Fruit fly (Drosophila melanogaster): ENCODE data around the gene Lint-O.

The Lint-O gene

DNA sequence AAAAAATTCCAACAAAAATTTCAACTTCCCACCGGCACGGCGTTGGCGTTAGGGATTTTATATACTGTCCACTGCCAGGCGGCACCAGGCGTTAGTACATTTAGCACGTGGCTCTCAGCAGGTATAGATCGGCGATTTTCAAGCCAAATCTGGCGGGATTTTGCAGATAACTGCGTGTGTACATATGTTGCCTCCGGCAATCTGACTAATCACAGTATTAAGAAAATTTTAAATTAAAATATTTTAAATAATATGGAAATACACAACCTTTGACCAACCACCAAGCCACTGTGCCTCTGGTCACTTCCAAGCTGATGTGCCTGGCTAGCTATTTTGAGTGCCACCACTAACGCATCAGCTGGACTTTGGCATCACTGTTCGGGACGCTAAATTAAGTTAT is 33.6 kb downstream of the Lint-O start, which contains the start of the genes ttm50 and CG2712 (continued):
- no peak for TF ChIP-seq D19B (GFP tag; optimal IDR thresholded peaks at IDR 0.05)
- peak; percentile 48 for TF ChIP-seq CG33557 (GFP tag; optimal IDR thresholded peaks at IDR 0.05)
- TF ChIP-seq Opbp (GFP tag; IDR thresholded peaks at IDR 0.05; ENCODE audit: partially characterized antibody) = no peak
- peak; percentile 58; the same call in 1 of the 2 replicates for TF ChIP-seq sob (GFP tag; IDR thresholded peaks at IDR 0.05)
- no peak for TF ChIP-seq CG10462 (GFP tag; optimal IDR thresholded peaks at IDR 0.05)
- TF ChIP-seq gce (GFP tag; IDR thresholded peaks at IDR 0.05) = no peak
- peak; percentile 54 for TF ChIP-seq Hr3 (GFP tag; optimal IDR thresholded peaks at IDR 0.05)
- no peak for TF ChIP-seq TFAM (GFP tag; optimal IDR thresholded peaks at IDR 0.05)
- no peak; the same call in 1 of the 2 replicates for TF ChIP-seq CG10366 (GFP tag; IDR thresholded peaks at IDR 0.05)
- TF ChIP-seq HHEX (GFP tag; optimal IDR thresholded peaks at IDR 0.05) = peak; percentile 22
- peak; percentile 49 for TF ChIP-seq az2 (GFP tag; optimal IDR thresholded peaks at IDR 0.05)
- no peak for TF ChIP-seq rib (GFP tag; IDR thresholded peaks at IDR 0.05)
- TF ChIP-seq CG1832 (GFP tag; optimal IDR thresholded peaks at IDR 0.05) = no peak
- peak; percentile 45 for TF ChIP-seq cato (GFP tag; optimal IDR thresholded peaks at IDR 0.05; ENCODE audit: borderline replicate concordance)
- TF ChIP-seq Dbx (GFP tag; IDR thresholded peaks at IDR 0.05) = 0 out of 3 replicates have a peak, but pooled peaks have one; percentile 47
- no peak for TF ChIP-seq CG17385 (GFP tag; optimal IDR thresholded peaks at IDR 0.05)
- TF ChIP-seq Meics (GFP tag; optimal IDR thresholded peaks at IDR 0.05) = peak; percentile 68
- no peak for TF ChIP-seq D19A (tag; optimal IDR thresholded peaks at IDR 0.05)
- TF ChIP-seq CG18476 (GFP tag; optimal IDR thresholded peaks at IDR 0.05) = peak; percentile 35
- TF ChIP-seq Gug (GFP tag; IDR thresholded peaks at IDR 0.05) = peak; percentile 30; the same call in 1 of the 4 replicates
- TF ChIP-seq eve (GFP tag; optimal IDR thresholded peaks at IDR 0.05) = no peak
- TF ChIP-seq aop (GFP tag; IDR thresholded peaks at IDR 0.05) = no peak
- TF ChIP-seq Ssrp (tag; optimal IDR thresholded peaks at IDR 0.05) = peak; percentile 54
- no peak for TF ChIP-seq tap (tag; optimal IDR thresholded peaks at IDR 0.05)
- TF ChIP-seq H15 (GFP tag; IDR thresholded peaks at IDR 0.05) = no peak
- TF ChIP-seq Kr (GFP tag; optimal IDR thresholded peaks at IDR 0.05) = no peak
- TF ChIP-seq gro (GFP tag; optimal IDR thresholded peaks at IDR 0.05) = no peak
- TF ChIP-seq Hand (GFP tag; optimal IDR thresholded peaks at IDR 0.05) = no peak
- TF ChIP-seq toy (GFP tag; IDR thresholded peaks at IDR 0.05) = no peak
- peak; percentile 27 for TF ChIP-seq fd3F (GFP tag; optimal IDR thresholded peaks at IDR 0.05)
- TF ChIP-seq E2f2 (GFP tag; IDR thresholded peaks at IDR 0.05) = no peak
- peak; percentile 25; the same call in 1 of the 2 replicates for TF ChIP-seq esg (GFP tag; conservative IDR thresholded peaks at IDR 0.05)
- peak; percentile 42; the same call in 1 of the 2 replicates for TF ChIP-seq Scr (GFP tag; IDR thresholded peaks at IDR 0.05; ENCODE audit: partially characterized antibody)
- peak; percentile 53; the same call in 1 of the 3 replicates for TF ChIP-seq Mrtf (GFP tag; IDR thresholded peaks at IDR 0.05)
- TF ChIP-seq CG8924 (tag; optimal IDR thresholded peaks at IDR 0.05) = peak; percentile 74
- no peak for TF ChIP-seq Sox100B (GFP tag; optimal IDR thresholded peaks at IDR 0.05)
- TF ChIP-seq Xrp1 (GFP tag; IDR thresholded peaks at IDR 0.05) = peak; percentile 41; the same call in 1 of the 2 replicates
- TF ChIP-seq trem (tag; optimal IDR thresholded peaks at IDR 0.05) = peak; percentile 67
- TF ChIP-seq Dip2 (GFP tag; IDR thresholded peaks at IDR 0.05) = no peak
- TF ChIP-seq pb (GFP tag; optimal IDR thresholded peaks at IDR 0.05) = no peak
- TF ChIP-seq usp (GFP tag; optimal IDR thresholded peaks at IDR 0.05) = no peak
- peak; percentile 12 for TF ChIP-seq Dp (GFP tag; optimal IDR thresholded peaks at IDR 0.05)
- 0 out of 2 replicates have a peak, but pooled peaks have one; percentile 25 for TF ChIP-seq Adf1 (GFP tag; IDR thresholded peaks at IDR 0.05)
- peak; percentile 70 for TF ChIP-seq CG9727 (GFP tag; optimal IDR thresholded peaks at IDR 0.05)
- no peak for TF ChIP-seq Eip74EF (GFP tag; optimal IDR thresholded peaks at IDR 0.05)
- peak in 1 of 2 experiments; percentile 39 for TF ChIP-seq bsh (GFP tag; optimal IDR thresholded peaks at IDR 0.05)
- TF ChIP-seq shn (GFP tag; optimal IDR thresholded peaks at IDR 0.05) = no peak
- no peak for TF ChIP-seq org-1 (GFP tag; optimal IDR thresholded peaks at IDR 0.05)
- no peak for TF ChIP-seq CG3726 (GFP tag; IDR thresholded peaks at IDR 0.05)
- no peak for TF ChIP-seq Awh (GFP tag; IDR thresholded peaks at IDR 0.05)
- TF ChIP-seq CG12299 (tag; optimal IDR thresholded peaks at IDR 0.05) = peak; percentile 7
